Fruit fly (Drosophila melanogaster) Kc167 (cell line): ENCODE data around the gene Fuca.

Experiments used
- Myc ChIP-seq: fragments of >200 bp; optimal IDR thresholded peaks from 2 replicates; lab custom pipeline; 2017; ENCODE audit warnings: missing external identifiers
- Sin3A ChIP-seq: fragments of >200 bp; optimal IDR thresholded peaks from 2 replicates; lab custom pipeline; 2018; ENCODE audit warnings: missing external identifiers
- h ChIP-seq: fragments of >200 bp; optimal IDR thresholded peaks from 3 replicates; lab custom pipeline; 2018; ENCODE audit warnings: missing external identifiers
- insv ChIP-seq: fragments of >200 bp; optimal IDR thresholded peaks from 3 replicates; lab custom pipeline; 2018; ENCODE audit warnings: missing external identifiers
- psq ChIP-seq: fragments of >200 bp; optimal IDR thresholded peaks from 2 replicates; lab custom pipeline; 2017; ENCODE audit warnings: missing external identifiers
- ttk ChIP-seq: sonication (Bioruptor generic); optimal IDR thresholded peaks from 2 replicates; lab custom pipeline; 2017; ENCODE audit warnings: missing external identifiers

The Fuca gene

DNA sequence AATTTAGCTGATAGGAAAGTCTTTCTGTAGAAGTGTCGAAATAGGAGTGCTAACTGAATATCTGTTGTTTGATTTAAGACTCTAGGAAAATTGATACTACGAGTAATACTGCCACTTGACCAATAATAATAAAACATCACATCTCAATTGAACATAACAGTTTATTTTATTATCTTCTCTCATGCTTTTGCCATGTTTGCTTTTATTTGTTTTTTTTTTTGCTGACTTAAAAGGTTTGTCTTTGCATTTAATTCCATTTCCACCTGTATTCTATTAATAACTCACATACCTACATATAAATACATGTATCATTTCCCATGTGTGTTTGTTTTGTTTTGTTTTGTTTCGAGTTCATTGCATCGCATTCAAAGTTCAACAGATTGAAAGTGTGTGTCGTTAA lies at the start of gene Fuca, which contains the start of gene CG11714:
TSS of gene Fuca (minus strand) at position 101 of the 400 bp plus-strand sequence.
TSS of gene CG11714 (minus strand) at position 101 of the 400 bp plus-strand sequence.
- no peak for TF ChIP-seq psq (lab: Kevin White, UChicago)
- no peak for TF ChIP-seq h (lab: Kevin White, UChicago)
- no peak for TF ChIP-seq Myc (lab: Kevin White, UChicago)
- no peak for TF ChIP-seq ttk (lab: Kevin White, UChicago)
- TF ChIP-seq Sin3A (lab: Kevin White, UChicago): no peak
- no peak for TF ChIP-seq insv (lab: Kevin White, UChicago)

dm6 chr3L:11563972-11564533 lies 41.5 kb upstream of the Fuca start, which contains the start of the genes CG46412 and CG33267:
CG46412 (minus strand) TSS chr3L:11564072.
CG33267 (plus strand) TSS chr3L:11564483.
- TF ChIP-seq h (lab: Kevin White, UChicago): no peak
- no peak for TF ChIP-seq psq (lab: Kevin White, UChicago)
- TF ChIP-seq ttk (lab: Kevin White, UChicago): no peak
- no peak for TF ChIP-seq Sin3A (lab: Kevin White, UChicago)
- TF ChIP-seq insv (lab: Kevin White, UChicago): no peak
- no peak for TF ChIP-seq Myc (lab: Kevin White, UChicago)

DNA sequence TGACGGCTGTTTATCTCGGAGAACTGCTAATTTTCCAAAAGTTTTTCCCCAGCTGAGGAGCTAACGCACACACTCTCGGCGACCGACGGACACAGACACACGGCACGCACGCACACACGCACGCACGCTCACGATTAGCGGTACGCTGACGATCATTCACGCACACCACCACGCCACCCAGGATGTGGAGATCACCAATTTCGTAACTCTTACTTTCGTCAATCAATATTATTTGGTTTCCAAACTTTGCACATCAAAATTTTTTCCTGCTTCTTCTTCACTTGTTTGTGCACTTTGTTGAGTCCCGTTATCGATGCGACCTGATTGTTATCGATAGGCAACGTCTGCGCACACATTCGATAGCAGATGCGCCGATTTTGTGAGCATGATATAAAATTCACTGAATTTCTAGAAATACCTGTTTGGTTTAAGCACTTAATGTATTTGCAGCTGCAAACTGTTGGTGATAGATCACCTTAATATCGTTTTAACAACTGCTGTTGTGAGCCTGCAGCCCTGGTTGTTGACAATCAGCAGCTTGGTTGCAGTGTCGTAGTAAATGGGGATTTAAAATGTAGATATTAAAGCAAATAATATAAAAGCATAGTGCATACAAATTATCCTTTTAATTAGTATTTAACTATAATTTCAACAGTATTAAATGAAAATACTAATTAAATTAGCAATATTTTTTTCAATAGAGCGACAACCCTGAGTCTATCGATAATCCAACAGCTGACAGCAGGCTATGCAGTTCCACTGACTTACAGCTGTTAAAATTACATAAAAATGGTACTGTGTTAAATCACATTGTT lies 39.6 kb upstream of the Fuca start, which contains the start of the genes CG7394 and Mob2:
TSS of gene CG7394 (plus strand) at position 51 of the 815 bp plus-strand sequence.
TSS of gene Mob2 (minus strand) at position 288 of the 815 bp plus-strand sequence.
- TF ChIP-seq h (lab: Kevin White, UChicago) (no peak), insv (lab: Kevin White, UChicago) (no peak), Myc (lab: Kevin White, UChicago) (no peak)

dm6 chr3L:11560885-11561284 lies 38.4 kb upstream of the Fuca start:
- TF ChIP-seq h (lab: Kevin White, UChicago): no peak
- TF ChIP-seq ttk (lab: Kevin White, UChicago): no peak
- no peak for TF ChIP-seq psq (lab: Kevin White, UChicago)
- no peak for TF ChIP-seq insv (lab: Kevin White, UChicago)
- no peak for TF ChIP-seq Sin3A (lab: Kevin White, UChicago)
- no peak for TF ChIP-seq Myc (lab: Kevin White, UChicago)

DNA sequence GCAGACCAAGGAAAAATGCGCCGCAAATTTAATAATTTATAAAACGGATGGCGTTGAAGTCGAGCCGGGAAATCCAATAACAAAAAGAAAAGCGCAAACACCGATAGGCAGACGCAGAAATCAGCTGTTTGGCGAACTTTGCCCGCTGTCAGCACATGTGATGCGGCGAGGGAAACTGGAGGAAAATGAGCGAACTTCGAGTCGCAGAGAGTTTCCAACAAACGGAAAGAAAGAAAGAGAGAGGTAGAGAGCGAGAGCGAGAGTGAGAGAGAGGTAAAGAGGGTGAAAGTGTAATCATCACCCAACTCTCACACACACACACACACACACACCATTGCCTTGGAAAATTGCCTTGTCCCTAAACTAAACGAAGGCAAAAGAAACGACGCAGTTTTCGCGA lies 34.7 kb upstream of the Fuca start:
- TF ChIP-seq psq (lab: Kevin White, UChicago): no peak
- no peak for TF ChIP-seq Sin3A (lab: Kevin White, UChicago)
- TF ChIP-seq h (lab: Kevin White, UChicago): no peak
- no peak for TF ChIP-seq Myc (lab: Kevin White, UChicago)
- TF ChIP-seq insv (lab: Kevin White, UChicago): no peak
- TF ChIP-seq ttk (lab: Kevin White, UChicago): no peak

- TF ChIP-seq h (lab: Kevin White, UChicago): no peak
- no peak for TF ChIP-seq Myc (lab: Kevin White, UChicago)
Observed at dm6 chr3L:11556637-11557036, 34.1 kb upstream of the Fuca start.

- no peak for TF ChIP-seq Sin3A (lab: Kevin White, UChicago)
- TF ChIP-seq psq (lab: Kevin White, UChicago): no peak
- TF ChIP-seq Myc (lab: Kevin White, UChicago): no peak
- no peak for TF ChIP-seq insv (lab: Kevin White, UChicago)
Observed at dm6 chr3L:11555662-11556460, 33.3 kb upstream of the Fuca start.

DNA sequence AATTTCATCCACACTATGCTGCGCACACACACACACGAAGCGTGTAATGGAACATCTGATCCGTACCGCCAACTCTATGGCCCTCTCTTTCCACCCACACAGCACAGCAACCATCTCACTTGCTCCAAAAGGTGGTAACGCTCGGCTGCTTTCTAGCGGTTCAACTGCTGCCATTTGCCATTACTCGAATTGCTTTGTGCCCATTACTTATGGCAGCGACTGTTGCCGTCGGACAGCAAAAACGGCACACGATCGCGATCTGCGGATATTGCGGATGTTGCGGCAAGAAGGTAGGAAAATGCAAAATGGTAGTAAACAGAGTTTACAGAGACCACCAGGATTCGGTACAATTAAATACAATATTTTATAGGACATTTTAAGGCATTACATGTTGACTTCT lies 32.3 kb upstream of the Fuca start:
- no peak for TF ChIP-seq Sin3A (lab: Kevin White, UChicago)
- TF ChIP-seq insv (lab: Kevin White, UChicago): no peak
- TF ChIP-seq h (lab: Kevin White, UChicago): no peak
- TF ChIP-seq ttk (lab: Kevin White, UChicago): no peak
- TF ChIP-seq Myc (lab: Kevin White, UChicago): no peak
- TF ChIP-seq psq (lab: Kevin White, UChicago): no peak

DNA sequence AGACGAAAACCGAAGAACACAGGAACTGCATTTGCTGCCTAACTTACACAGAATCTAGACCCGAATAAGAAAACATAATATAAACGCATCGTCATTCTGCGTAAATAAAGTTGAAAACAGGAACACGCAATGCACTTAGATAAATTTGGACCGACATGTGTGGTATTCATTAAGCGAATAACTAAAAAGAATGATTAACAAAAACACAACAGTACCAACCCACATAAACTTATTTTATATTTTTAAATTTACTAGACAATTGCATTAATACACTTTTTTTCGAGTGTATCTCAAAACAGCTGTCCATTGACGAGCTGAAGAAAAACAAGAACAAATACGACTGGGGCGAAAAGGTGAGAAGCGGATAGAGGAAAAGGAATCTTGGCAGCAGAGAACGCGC lies 31.8 kb upstream of the Fuca start:
- TF ChIP-seq Sin3A (lab: Kevin White, UChicago): no peak
- no peak for TF ChIP-seq ttk (lab: Kevin White, UChicago)
- no peak for TF ChIP-seq h (lab: Kevin White, UChicago)
- TF ChIP-seq Myc (lab: Kevin White, UChicago): no peak
- TF ChIP-seq psq (lab: Kevin White, UChicago): no peak
- TF ChIP-seq insv (lab: Kevin White, UChicago): no peak

DNA sequence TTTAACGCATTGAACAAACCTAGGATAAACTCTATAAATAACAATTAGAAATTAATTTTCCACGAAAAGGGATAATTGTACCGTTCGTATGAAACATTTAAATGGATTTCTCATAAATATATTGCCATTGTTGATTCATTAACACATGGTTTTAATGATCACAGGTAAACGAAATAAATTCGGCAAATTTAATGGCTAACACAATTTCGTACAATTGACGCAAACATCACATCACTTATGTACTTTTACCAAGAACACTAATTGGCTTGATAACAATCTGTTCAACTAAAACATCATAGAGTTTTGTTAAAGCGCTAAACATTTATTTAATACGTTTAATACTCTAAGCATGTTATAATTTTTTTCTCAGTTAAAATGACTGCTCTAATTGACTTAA lies 31.2 kb upstream of the Fuca start:
- TF ChIP-seq psq (lab: Kevin White, UChicago) (no peak), Sin3A (lab: Kevin White, UChicago) (no peak), Myc (lab: Kevin White, UChicago) (no peak), h (lab: Kevin White, UChicago) (no peak), insv (lab: Kevin White, UChicago) (no peak), ttk (lab: Kevin White, UChicago) (no peak)
